Worm (Caenorhabditis elegans): ENCODE data around the gene H14N18.4.

Gene H14N18.4

ce11 chrV:8934264-8934663, 5.5 kb upstream of the H14N18.4 start:
- TF ChIP-seq ref-2 (tag; optimal IDR thresholded peaks at IDR 0.05), result no peak
- TF ChIP-seq ceh-31 (tag; optimal IDR thresholded peaks at IDR 0.05), result no peak
- TF ChIP-seq fkh-6 (tag; optimal IDR thresholded peaks at IDR 0.05), result no peak
- TF ChIP-seq syd-9 (tag; optimal IDR thresholded peaks at IDR 0.05), result no peak
- TF ChIP-seq ceh-19 (GFP tag; optimal IDR thresholded peaks at IDR 0.05), result no peak
- no peak for TF ChIP-seq nfya-1 (tag; optimal IDR thresholded peaks at IDR 0.05)
- no peak for TF ChIP-seq odd-2 (tag; optimal IDR thresholded peaks at IDR 0.05)
- no peak for TF ChIP-seq ceh-14 (tag; optimal IDR thresholded peaks at IDR 0.05)
- TF ChIP-seq hlh-30 (tag; optimal IDR thresholded peaks at IDR 0.05; ENCODE audit: insufficient read depth), result no peak
- TF ChIP-seq rnt-1 (tag; optimal IDR thresholded peaks at IDR 0.05), result no peak
- TF ChIP-seq unc-86 (tag; optimal IDR thresholded peaks at IDR 0.05), result no peak
- TF ChIP-seq dmd-4 (tag; optimal IDR thresholded peaks at IDR 0.05; ENCODE audit: borderline replicate concordance), result no peak

ce11 chrV:8932318-8932717, 3.5 kb upstream of the H14N18.4 start, which contains the start of gene H14N18.2:
Gene H14N18.2, plus strand, starts transcription at chrV:8932618.
- TF ChIP-seq sox-2 (GFP tag; IDR thresholded peaks at IDR 0.05), result no peak
- TF ChIP-seq ceh-9 (tag; optimal IDR thresholded peaks at IDR 0.05), result no peak
- TF ChIP-seq fkh-6 (tag; optimal IDR thresholded peaks at IDR 0.05), result no peak
- TF ChIP-seq elt-2 (tag; optimal IDR thresholded peaks at IDR 0.05), result no peak
- TF ChIP-seq madf-2 (tag; optimal IDR thresholded peaks at IDR 0.05), result no peak
- no peak for TF ChIP-seq ceh-48 (tag; optimal IDR thresholded peaks at IDR 0.05)
- TF ChIP-seq pax-1 (tag; optimal IDR thresholded peaks at IDR 0.05), result no peak
- no peak for TF ChIP-seq npax-4 (tag; optimal IDR thresholded peaks at IDR 0.05)
- TF ChIP-seq lim-6 (tag; optimal IDR thresholded peaks at IDR 0.05), result no peak
- no peak for TF ChIP-seq ceh-30 (tag; optimal IDR thresholded peaks at IDR 0.05)

- TF ChIP-seq fkh-6 (tag; optimal IDR thresholded peaks at IDR 0.05), result no peak
- no peak for TF ChIP-seq pha-4 (tag; optimal IDR thresholded peaks at IDR 0.05)
- no peak for TF ChIP-seq ceh-24 (tag; optimal IDR thresholded peaks at IDR 0.05)
- TF ChIP-seq zip-5 (tag; optimal IDR thresholded peaks at IDR 0.05), result no peak
- no peak for TF ChIP-seq dmd-4 (tag; optimal IDR thresholded peaks at IDR 0.05; ENCODE audit: borderline replicate concordance)
- TF ChIP-seq pqm-1 (tag; optimal IDR thresholded peaks at IDR 0.05), result no peak
- TF ChIP-seq tbx-2 (tag; optimal IDR thresholded peaks at IDR 0.05), result no peak
- no peak for TF ChIP-seq K02D7.2 (tag; optimal IDR thresholded peaks at IDR 0.05)
- no peak for TF ChIP-seq ceh-48 (tag; optimal IDR thresholded peaks at IDR 0.05)
- TF ChIP-seq fax-1 (tag; optimal IDR thresholded peaks at IDR 0.05), result no peak
- TF ChIP-seq ceh-6 (GFP tag; optimal IDR thresholded peaks at IDR 0.05), result no peak
- TF ChIP-seq ahr-1 (tag; optimal IDR thresholded peaks at IDR 0.05), result no peak
- TF ChIP-seq gmeb-2 (tag; optimal IDR thresholded peaks at IDR 0.05), result no peak
- TF ChIP-seq ceh-22 (tag; optimal IDR thresholded peaks at IDR 0.05), result no peak
- TF ChIP-seq ceh-14 (tag; optimal IDR thresholded peaks at IDR 0.05), result no peak
- no peak for TF ChIP-seq pat-9 (tag; optimal IDR thresholded peaks at IDR 0.05)
- no peak for TF ChIP-seq ceh-31 (tag; optimal IDR thresholded peaks at IDR 0.05)
These were observed 1.1 kb downstream of the H14N18.4 start for ce11 chrV:8927715-8928114.

- no peak for TF ChIP-seq C38D4.7 (GFP tag; optimal IDR thresholded peaks at IDR 0.05)
- TF ChIP-seq elt-2 (tag; optimal IDR thresholded peaks at IDR 0.05), result peak; percentile 47
- TF ChIP-seq ceh-31 (tag; optimal IDR thresholded peaks at IDR 0.05), result no peak
- TF ChIP-seq pag-3 (tag; optimal IDR thresholded peaks at IDR 0.05; ENCODE audit: borderline replicate concordance), result no peak
- TF ChIP-seq pqm-1 (tag; optimal IDR thresholded peaks at IDR 0.05), result no peak
- no peak for TF ChIP-seq nhr-232 (tag; optimal IDR thresholded peaks at IDR 0.05)
- TF ChIP-seq dmd-4 (tag; optimal IDR thresholded peaks at IDR 0.05; ENCODE audit: borderline replicate concordance), result no peak
- TF ChIP-seq che-1 (tag; optimal IDR thresholded peaks at IDR 0.05), result no peak
- TF ChIP-seq rnt-1 (tag; optimal IDR thresholded peaks at IDR 0.05), result no peak
- no peak for TF ChIP-seq nhr-11 (tag; optimal IDR thresholded peaks at IDR 0.05)
- TF ChIP-seq unc-55 (GFP tag; optimal IDR thresholded peaks at IDR 0.05), result peak; percentile 33
- no peak for TF ChIP-seq F13H6.1 (tag; optimal IDR thresholded peaks at IDR 0.05)
- TF ChIP-seq zip-5 (tag; optimal IDR thresholded peaks at IDR 0.05), result no peak
- no peak for TF ChIP-seq madf-2 (tag; optimal IDR thresholded peaks at IDR 0.05)
- TF ChIP-seq ceh-19 (GFP tag; optimal IDR thresholded peaks at IDR 0.05), result no peak
- no peak for TF ChIP-seq unc-42 (tag; optimal IDR thresholded peaks at IDR 0.05)
These were observed 6.0 kb downstream of the H14N18.4 start, which contains the start of gene ttr-47 for ce11 chrV:8922781-8923180. Gene ttr-47, plus strand, starts transcription at chrV:8923088.

Data from whole organism, late embryonic.